Worm (Caenorhabditis elegans) whole organism, young adult: ENCODE measurements around the gene Y57G7A.6.

Experiments
- Y53F4B.3 ChIP-seq: fragments of 200-800 bp; sonication (Bioruptor generic); IDR thresholded peaks from 2 replicates; pipeline ENCODE4 v1.3.6; 2022; ENCODE audit warnings: missing genetic modification reagents, missing genetic modification characterization, missing compliant biosample characterization
- ama-1 ChIP-seq, 3 experiments: fragments of 150-350 bp in 1 of 3; sonication (generic microtip) in 2 of 3; optimal IDR thresholded peaks; 2 replicates each; lab custom pipeline; 2014 to 2018; ENCODE audit warnings: missing biosample characterization in 2 of 3, missing genetic modification characterization in 2 of 3, missing genetic modification reagents in 2 of 3
- bed-2 ChIP-seq: fragments of 200-800 bp; sonication (Bioruptor generic); IDR thresholded peaks from 2 replicates; pipeline ENCODE4 v1.3.6; 2022; ENCODE audit warnings: missing genetic modification reagents, missing genetic modification characterization, missing compliant biosample characterization
- dpl-1 ChIP-seq: fragments of 150-350 bp; optimal IDR thresholded peaks from 2 replicates; lab custom pipeline; 2014; ENCODE audit warnings: missing biosample characterization, missing genetic modification reagents, missing genetic modification characterization
- madf-6 ChIP-seq: fragments of 200-800 bp; sonication (Bioruptor generic); IDR thresholded peaks from 2 replicates; pipeline ENCODE4 v1.3.6; 2022; ENCODE audit warnings: missing genetic modification reagents, missing genetic modification characterization, missing compliant biosample characterization
- sptf-2 ChIP-seq: fragments of 200-800 bp; sonication (Bioruptor generic); optimal IDR thresholded peaks from 2 replicates; lab custom pipeline; 2018; ENCODE audit warnings: mild to moderate bottlenecking, missing genetic modification characterization, missing compliant biosample characterization

- TF ChIP-seq dpl-1 (GFP tag; lab: Kevin White, UChicago) (no peak), bed-2 (GFP tag; lab: Robert Waterston, UW) (no peak), madf-6 (GFP tag; lab: Robert Waterston, UW) (no peak), sptf-2 (no peak), ama-1 (optimal IDR thresholded peaks at IDR 0.05; lab: Kevin White, UChicago) (no peak), ama-1 (GFP tag; optimal IDR thresholded peaks at IDR 0.05; lab: Kevin White, UChicago) (no peak), Y53F4B.3 (GFP tag; lab: Robert Waterston, UW) (no peak)
Observed at ce11 chrII:1298169-1298568, 12.8 kb upstream of the Y57G7A.6 start, which contains the start of gene Y57G7A.1.
